Worm (Caenorhabditis elegans): ENCODE data around the gene ZK546.4.

DNA sequence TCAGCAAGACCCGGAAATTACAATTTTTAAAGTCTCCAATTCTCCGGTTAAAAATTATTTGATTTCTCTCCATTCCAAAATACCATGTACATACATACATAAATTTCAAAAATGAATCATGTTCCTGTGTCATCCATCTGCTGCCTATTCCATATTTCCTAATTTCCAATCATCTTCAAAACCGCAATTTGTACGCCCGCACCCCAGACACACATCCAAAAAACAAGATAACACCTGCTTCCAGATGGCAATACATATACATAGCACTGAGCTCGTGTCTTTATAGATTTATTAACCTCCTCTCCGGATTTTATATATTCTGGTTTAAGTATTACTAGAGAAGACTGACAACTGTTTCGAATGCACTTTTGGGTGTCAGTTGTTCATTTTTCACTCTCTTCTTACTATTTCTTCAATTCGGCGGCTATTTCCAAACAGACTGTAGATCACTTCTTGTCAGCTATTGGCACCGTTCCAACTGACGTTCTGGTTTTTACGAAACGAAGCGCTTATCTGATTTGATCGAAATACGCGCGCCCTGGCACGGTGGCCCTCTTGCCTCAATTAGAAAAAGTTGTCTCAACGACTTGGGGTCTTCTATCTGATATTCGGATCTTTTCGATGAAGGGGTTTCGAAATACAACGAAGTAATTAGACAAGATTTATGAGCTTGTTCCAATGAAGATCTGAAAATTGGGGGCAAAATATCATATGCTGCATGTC, 44.0 kb downstream of the ZK546.4 start:
- TF ChIP-seq unc-55 (GFP tag; optimal IDR thresholded peaks at IDR 0.05) (no peak), sem-4 (tag; optimal IDR thresholded peaks at IDR 0.05) (no peak), lin-13 (GFP tag; optimal IDR thresholded peaks at IDR 0.05) (no peak), unc-62 (GFP tag; optimal IDR thresholded peaks at IDR 0.05) (no peak), fos-1 (tag; optimal IDR thresholded peaks at IDR 0.05) (no peak)
